Worm (Caenorhabditis elegans) whole organism, late embryonic: ENCODE measurements around the gene C10G8.4.

Experiments used
- ets-4 ChIP-seq: sonication (generic microtip); optimal IDR thresholded peaks from 2 replicates; lab custom pipeline; 2016; ENCODE audit warnings: missing genetic modification characterization, missing compliant biosample characterization
- fax-1 ChIP-seq: sonication (generic microtip); optimal IDR thresholded peaks from 2 replicates; lab custom pipeline; 2016; ENCODE audit warnings: missing genotype, missing genetic modification characterization, missing compliant biosample characterization
- nfya-1 ChIP-seq: sonication (generic microtip); optimal IDR thresholded peaks from 2 replicates; lab custom pipeline; 2017; ENCODE audit warnings: missing genetic modification characterization, mild to moderate bottlenecking, missing compliant biosample characterization, antibody characterized with exemption, moderate library complexity
- pqm-1 ChIP-seq: sonication (generic microtip); optimal IDR thresholded peaks from 2 replicates; lab custom pipeline; 2016; ENCODE audit warnings: missing genetic modification characterization, missing compliant biosample characterization

DNA sequence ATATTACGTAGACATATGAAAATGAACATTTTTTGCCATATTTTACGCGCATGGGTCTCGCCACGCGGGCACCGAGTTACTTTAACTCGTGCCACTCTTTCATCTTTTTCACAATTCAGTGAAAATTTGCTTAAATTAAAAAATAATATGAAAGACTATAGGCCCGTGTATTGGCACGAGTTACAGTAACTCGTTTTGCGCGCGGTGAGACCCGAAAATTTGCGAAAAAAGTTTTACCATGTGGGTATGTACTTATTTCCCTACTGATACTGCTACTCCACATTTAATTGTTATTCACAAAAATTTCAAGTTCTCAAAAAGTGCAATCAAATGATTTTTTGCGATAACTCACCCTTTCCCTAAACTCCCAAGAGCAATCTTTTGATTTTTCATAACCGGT is 14.0 kb upstream of the C10G8.4 start:
- TF ChIP-seq ets-4 (tag; lab: Kevin White, UChicago) (no peak), nfya-1 (tag; lab: Kevin White, UChicago) (no peak), pqm-1 (tag; lab: Kevin White, UChicago) (no peak), fax-1 (no peak)
